Worm (Caenorhabditis elegans) whole organism, mixed stage, embryonic: ENCODE data around the gene toca-1.

Experiments
- M03D4.4 ChIP-seq: sonication (generic microtip); optimal IDR thresholded peaks from 2 replicates; lab custom pipeline; 2017; ENCODE audit warnings: mild to moderate bottlenecking, missing genetic modification characterization, missing compliant biosample characterization
- bed-3 ChIP-seq: fragments of 200-800 bp; sonication (Bioruptor generic); optimal IDR thresholded peaks from 3 replicates; lab custom pipeline; 2018; ENCODE audit warnings: mild to moderate bottlenecking, missing genetic modification characterization, moderate library complexity, missing compliant biosample characterization
- blmp-1 ChIP-seq: fragments of 150-350 bp; optimal IDR thresholded peaks from 2 replicates; lab custom pipeline; 2014; ENCODE audit warnings: missing biosample characterization, missing genetic modification characterization
- ceh-39 ChIP-seq: fragments of 150-350 bp; optimal IDR thresholded peaks from 2 replicates; lab custom pipeline; 2014; ENCODE audit warnings: missing biosample characterization, missing genetic modification characterization
- ceh-43 ChIP-seq: fragments of 200-800 bp; sonication (Bioruptor generic); optimal IDR thresholded peaks from 2 replicates; lab custom pipeline; 2018; ENCODE audit warnings: mild to moderate bottlenecking, missing genetic modification characterization, moderate library complexity, missing compliant biosample characterization
- ceh-83 ChIP-seq: fragments of 200-800 bp; sonication (Bioruptor generic); optimal IDR thresholded peaks from 2 replicates; lab custom pipeline; 2018; ENCODE audit warnings: mild to moderate bottlenecking, missing genetic modification characterization, missing compliant biosample characterization
- ces-1 ChIP-seq: fragments of 150-350 bp; optimal IDR thresholded peaks from 2 replicates; lab custom pipeline; 2014; ENCODE audit warnings: missing biosample characterization, missing genetic modification reagents, missing genetic modification characterization
- drap-1 ChIP-seq: fragments of 200-800 bp; sonication (Bioruptor generic); optimal IDR thresholded peaks from 3 replicates; lab custom pipeline; 2018; ENCODE audit warnings: mild to moderate bottlenecking, missing genetic modification characterization, missing compliant biosample characterization
- elt-1 ChIP-seq: sonication (generic microtip); optimal IDR thresholded peaks from 2 replicates; lab custom pipeline; 2017; ENCODE audit warnings: missing genetic modification characterization, mild to moderate bottlenecking, missing compliant biosample characterization, antibody characterized with exemption, moderate library complexity, borderline replicate concordance; ENCODE audit not compliant: insufficient read depth
- elt-3 ChIP-seq: fragments of 150-350 bp; optimal IDR thresholded peaks from 2 replicates; lab custom pipeline; 2014; ENCODE audit warnings: missing biosample characterization, missing genetic modification characterization
- flh-1 ChIP-seq: fragments of 200-800 bp; sonication (Bioruptor generic); optimal IDR thresholded peaks from 2 replicates; lab custom pipeline; 2018; ENCODE audit warnings: mild to moderate bottlenecking, missing genetic modification characterization, moderate library complexity, missing compliant biosample characterization
- ham-2 ChIP-seq: fragments of 200-800 bp; sonication (Bioruptor generic); optimal IDR thresholded peaks from 2 replicates; lab custom pipeline; 2018; ENCODE audit warnings: mild to moderate bottlenecking, missing genetic modification characterization, missing compliant biosample characterization
- hlh-1 ChIP-seq: fragments of 150-350 bp; optimal IDR thresholded peaks from 2 replicates; lab custom pipeline; 2014; ENCODE audit warnings: missing biosample characterization, missing genetic modification reagents, missing genetic modification characterization
- lin-13 ChIP-seq: fragments of 150-350 bp; optimal IDR thresholded peaks from 2 replicates; lab custom pipeline; 2014; ENCODE audit warnings: missing biosample characterization, missing genetic modification characterization
- lin-32 ChIP-seq: fragments of 200-800 bp; sonication (Bioruptor generic); optimal IDR thresholded peaks from 2 replicates; lab custom pipeline; 2018; ENCODE audit warnings: mild to moderate bottlenecking, missing genetic modification characterization, missing compliant biosample characterization
- lsy-2 ChIP-seq: fragments of 150-350 bp; optimal IDR thresholded peaks from 2 replicates; lab custom pipeline; 2014; ENCODE audit warnings: missing biosample characterization, missing genetic modification characterization
- mab-5 ChIP-seq: fragments of 150-350 bp; optimal IDR thresholded peaks from 2 replicates; lab custom pipeline; 2014; ENCODE audit warnings: missing biosample characterization, missing genetic modification characterization
- mep-1 ChIP-seq: fragments of 150-350 bp; optimal IDR thresholded peaks from 2 replicates; lab custom pipeline; 2017; ENCODE audit warnings: missing biosample characterization, missing genetic modification reagents, missing genetic modification characterization, inconsistent platforms
- nhr-12 ChIP-seq: fragments of 150-350 bp; optimal IDR thresholded peaks from 2 replicates; lab custom pipeline; 2014; ENCODE audit warnings: missing biosample characterization, missing genetic modification characterization
- nhr-2 ChIP-seq: fragments of 150-350 bp; optimal IDR thresholded peaks from 2 replicates; lab custom pipeline; 2014; ENCODE audit warnings: missing biosample characterization, missing genetic modification characterization
- nhr-28 ChIP-seq: fragments of 150-350 bp; optimal IDR thresholded peaks from 2 replicates; lab custom pipeline; 2014; ENCODE audit warnings: missing biosample characterization, missing genetic modification characterization
- nhr-76 ChIP-seq: sonication (generic microtip); optimal IDR thresholded peaks from 2 replicates; lab custom pipeline; 2017; ENCODE audit warnings: missing biosample characterization, missing genetic modification characterization
- pha-4 ChIP-seq: fragments of 150-350 bp; optimal IDR thresholded peaks from 2 replicates; lab custom pipeline; 2018; ENCODE audit warnings: missing biosample characterization, missing genetic modification reagents, missing genetic modification characterization
- snpc-4 ChIP-seq: fragments of 150-350 bp; optimal IDR thresholded peaks from 2 replicates; lab custom pipeline; 2014; ENCODE audit warnings: missing biosample characterization, missing genetic modification characterization
- sptf-1 ChIP-seq: sonication (generic microtip); optimal IDR thresholded peaks from 2 replicates; lab custom pipeline; 2017; ENCODE audit warnings: mild to moderate bottlenecking, missing genetic modification characterization, moderate library complexity, missing compliant biosample characterization
- tbx-8 ChIP-seq: fragments of 200-800 bp; sonication (Bioruptor generic); optimal IDR thresholded peaks from 2 replicates; lab custom pipeline; 2018; ENCODE audit warnings: mild to moderate bottlenecking, missing genetic modification characterization, moderate library complexity, missing compliant biosample characterization
- unc-120 ChIP-seq: sonication (generic microtip); optimal IDR thresholded peaks from 2 replicates; lab custom pipeline; 2017; ENCODE audit warnings: missing genetic modification characterization, missing compliant biosample characterization; ENCODE audit not compliant: poor library complexity, severe bottlenecking
- unc-39 ChIP-seq: fragments of 150-350 bp; optimal IDR thresholded peaks from 2 replicates; lab custom pipeline; 2014; ENCODE audit warnings: missing biosample characterization, missing genetic modification characterization
- unc-62 ChIP-seq: fragments of 150-350 bp; optimal IDR thresholded peaks from 2 replicates; lab custom pipeline; 2014; ENCODE audit warnings: missing biosample characterization, missing genetic modification reagents, missing genetic modification characterization
- zip-8 ChIP-seq: fragments of 150-350 bp; optimal IDR thresholded peaks from 2 replicates; lab custom pipeline; 2014; ENCODE audit warnings: missing biosample characterization, missing genetic modification characterization
- ztf-11 ChIP-seq: fragments of 150-350 bp; optimal IDR thresholded peaks from 2 replicates; lab custom pipeline; 2014; ENCODE audit warnings: missing biosample characterization, missing genetic modification characterization

Gene toca-1

ce11 chrX:1476005-1476404 is 45.3 kb downstream of the toca-1 start:
- TF ChIP-seq unc-39, result no peak

ce11 chrX:1473794-1474193 is 47.5 kb downstream of the toca-1 start:
- TF ChIP-seq mep-1 (tag; lab: Kevin White, UChicago) (no peak), nhr-12 (no peak), lsy-2 (tag; lab: Kevin White, UChicago) (no peak), elt-1 (tag; lab: Kevin White, UChicago) (no peak), lin-32 (GFP tag; lab: Kevin White, UChicago) (no peak), ceh-43 (GFP tag; lab: Kevin White, UChicago) (no peak), drap-1 (GFP tag; lab: Kevin White, UChicago) (no peak), nhr-28 (tag; lab: Kevin White, UChicago) (no peak)

ce11 chrX:1472880-1473279 is 48.4 kb downstream of the toca-1 start, which contains the start of gene D1005.5:
Gene D1005.5 (minus strand): TSS chrX:1472980.
- no peak for TF ChIP-seq mep-1 (tag; lab: Kevin White, UChicago)
- TF ChIP-seq mab-5 (tag; lab: Kevin White, UChicago), result no peak
- TF ChIP-seq pha-4, result no peak
- no peak for TF ChIP-seq nhr-28 (tag; lab: Kevin White, UChicago)
- no peak for TF ChIP-seq sptf-1 (tag; lab: Kevin White, UChicago)
- no peak for TF ChIP-seq M03D4.4 (tag; lab: Kevin White, UChicago)
- TF ChIP-seq nhr-2 (tag; lab: Kevin White, UChicago), result no peak
- TF ChIP-seq lsy-2 (tag; lab: Kevin White, UChicago), result no peak
- no peak for TF ChIP-seq snpc-4 (tag; lab: Kevin White, UChicago)
- no peak for TF ChIP-seq unc-120 (tag; lab: Kevin White, UChicago)
- no peak for TF ChIP-seq hlh-1 (tag; lab: Kevin White, UChicago)
- TF ChIP-seq lin-32 (GFP tag; lab: Kevin White, UChicago), result no peak
- no peak for TF ChIP-seq nhr-76 (tag; lab: Kevin White, UChicago)
- TF ChIP-seq elt-1 (tag; lab: Kevin White, UChicago), result no peak
- no peak for TF ChIP-seq lin-13 (tag; lab: Kevin White, UChicago)

- no peak for TF ChIP-seq mep-1 (tag; lab: Kevin White, UChicago)
- no peak for TF ChIP-seq hlh-1 (tag; lab: Kevin White, UChicago)
- no peak for TF ChIP-seq elt-3
- TF ChIP-seq tbx-8 (GFP tag; lab: Kevin White, UChicago), result no peak
- TF ChIP-seq lin-32 (GFP tag; lab: Kevin White, UChicago), result no peak
- TF ChIP-seq bed-3 (GFP tag; lab: Kevin White, UChicago), result no peak
- TF ChIP-seq ceh-39 (tag; lab: Kevin White, UChicago), result no peak
- no peak for TF ChIP-seq ham-2
- TF ChIP-seq drap-1 (GFP tag; lab: Kevin White, UChicago), result no peak
- TF ChIP-seq sptf-1 (tag; lab: Kevin White, UChicago), result no peak
- no peak for TF ChIP-seq ztf-11 (tag; lab: Kevin White, UChicago)
- no peak for TF ChIP-seq mab-5 (tag; lab: Kevin White, UChicago)
- no peak for TF ChIP-seq ceh-83 (GFP tag; lab: Kevin White, UChicago)
- TF ChIP-seq flh-1 (GFP tag; lab: Kevin White, UChicago), result no peak
- TF ChIP-seq blmp-1 (tag; lab: Kevin White, UChicago), result no peak
- TF ChIP-seq unc-62 (GFP tag; lab: Kevin White, UChicago), result no peak
- TF ChIP-seq, all 35 proteins: peak for 0
These were observed 50.1 kb downstream of the toca-1 start for ce11 chrX:1471232-1471631.

ce11 chrX:1468057-1468456 is 53.2 kb downstream of the toca-1 start:
- no peak for TF ChIP-seq M03D4.4 (tag; lab: Kevin White, UChicago)
- no peak for TF ChIP-seq unc-39
- no peak for TF ChIP-seq sptf-1 (tag; lab: Kevin White, UChicago)
- peak; percentile 40 for TF ChIP-seq ces-1 (GFP tag; lab: Kevin White, UChicago)

ce11 chrX:1464699-1465098 is 56.6 kb downstream of the toca-1 start, which contains the start of gene D1005.6:
Gene D1005.6 (minus strand): TSS chrX:1464799.
- TF ChIP-seq ceh-43 (GFP tag; lab: Kevin White, UChicago) (no peak), zip-8 (tag; lab: Kevin White, UChicago) (no peak), mab-5 (tag; lab: Kevin White, UChicago) (no peak), blmp-1 (tag; lab: Kevin White, UChicago) (no peak), pha-4 (no peak), unc-120 (tag; lab: Kevin White, UChicago) (no peak), nhr-2 (tag; lab: Kevin White, UChicago) (no peak), tbx-8 (GFP tag; lab: Kevin White, UChicago) (no peak), elt-1 (tag; lab: Kevin White, UChicago) (no peak), flh-1 (GFP tag; lab: Kevin White, UChicago) (no peak), bed-3 (GFP tag; lab: Kevin White, UChicago) (no peak), unc-62 (GFP tag; lab: Kevin White, UChicago) (no peak), elt-3 (no peak), lin-13 (tag; lab: Kevin White, UChicago) (no peak), M03D4.4 (tag; lab: Kevin White, UChicago) (no peak)
